Fruit fly (Drosophila melanogaster) whole organism: ENCODE results near the gene Trmt112.

Experiments used
- CG8478 ChIP-seq: fragments of >200 bp; optimal IDR thresholded peaks from 2 replicates; lab custom pipeline; 2018; ENCODE audit warnings: inconsistent platforms
- pan ChIP-seq: fragments of >200 bp; optimal IDR thresholded peaks from 2 replicates; lab custom pipeline; 2017
- psq ChIP-seq: fragments of >200 bp; optimal IDR thresholded peaks from 2 replicates; lab custom pipeline; 2017

DNA sequence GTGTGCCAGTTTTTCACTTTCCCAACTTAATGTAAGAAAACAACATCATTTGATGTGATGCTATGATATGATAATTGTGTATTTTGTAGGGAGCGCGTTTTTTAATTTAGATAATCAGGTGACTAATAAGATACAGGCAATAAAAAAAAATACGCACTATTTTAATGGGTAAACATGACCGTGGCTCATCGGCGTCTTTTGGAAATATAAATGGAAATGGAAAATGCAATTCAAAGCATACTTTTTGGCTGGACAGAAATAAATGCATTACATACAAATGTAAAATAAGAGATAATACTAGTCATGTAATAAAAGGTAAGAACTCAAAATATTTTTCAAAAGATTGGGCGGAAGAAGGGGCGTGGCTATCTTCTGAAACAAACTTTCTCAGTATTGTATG, 45.8 kb upstream of the Trmt112 start:
- no peak for TF ChIP-seq psq
- no peak for TF ChIP-seq CG8478 (lab: Kevin White, UChicago)
- TF ChIP-seq pan (lab: Kevin White, UChicago), result no peak
